Worm (Caenorhabditis elegans): Measurements from ENCODE around the gene Y50D7A.8.

Gene Y50D7A.8

DNA sequence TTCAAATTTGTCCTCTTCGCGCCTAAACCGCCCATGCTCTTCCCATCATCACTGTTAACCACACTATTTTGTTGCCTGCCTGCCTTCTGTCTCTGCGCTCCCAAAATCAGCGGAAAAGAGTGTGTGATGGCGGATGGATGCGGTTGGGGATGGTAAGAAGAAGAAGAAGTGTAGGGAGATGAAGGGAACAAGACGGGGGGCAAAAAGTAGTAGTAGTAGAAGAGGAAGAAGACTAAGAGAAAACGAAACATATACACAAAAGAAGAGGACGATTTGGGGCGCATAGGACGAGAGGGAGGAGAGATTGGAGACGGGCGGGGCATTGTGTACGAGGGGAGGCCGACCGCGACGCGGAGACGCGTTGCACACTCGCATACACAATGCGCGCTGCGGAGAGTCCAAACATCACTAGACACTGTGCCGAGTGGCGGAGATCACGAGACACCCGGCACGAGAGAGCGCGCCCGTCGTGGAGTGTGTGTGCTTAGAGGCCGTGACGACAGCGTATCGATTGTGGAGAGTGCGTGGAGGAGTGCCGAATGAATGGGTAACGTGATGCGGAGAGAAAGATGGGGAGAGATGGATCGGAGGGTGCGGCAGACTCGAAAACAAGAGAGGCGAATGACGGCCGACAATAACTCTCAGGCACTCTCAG lies 6.6 kb upstream of the Y50D7A.8 start (continued):
- peak; percentile 48 for TF ChIP-seq peb-1 (tag; optimal IDR thresholded peaks at IDR 0.05)
- peak; percentile 91 for TF ChIP-seq C34F6.9 (tag; optimal IDR thresholded peaks at IDR 0.05)
- no peak for TF ChIP-seq ztf-1 (GFP tag; conservative IDR thresholded peaks at IDR 0.05)
- no peak for TF ChIP-seq R02D3.7 (tag; optimal IDR thresholded peaks at IDR 0.05)
- peak; percentile 49 for TF ChIP-seq ceh-16 (tag; optimal IDR thresholded peaks at IDR 0.05)
- peak; percentile 76 for TF ChIP-seq lin-13 (GFP tag; optimal IDR thresholded peaks at IDR 0.05)

DNA sequence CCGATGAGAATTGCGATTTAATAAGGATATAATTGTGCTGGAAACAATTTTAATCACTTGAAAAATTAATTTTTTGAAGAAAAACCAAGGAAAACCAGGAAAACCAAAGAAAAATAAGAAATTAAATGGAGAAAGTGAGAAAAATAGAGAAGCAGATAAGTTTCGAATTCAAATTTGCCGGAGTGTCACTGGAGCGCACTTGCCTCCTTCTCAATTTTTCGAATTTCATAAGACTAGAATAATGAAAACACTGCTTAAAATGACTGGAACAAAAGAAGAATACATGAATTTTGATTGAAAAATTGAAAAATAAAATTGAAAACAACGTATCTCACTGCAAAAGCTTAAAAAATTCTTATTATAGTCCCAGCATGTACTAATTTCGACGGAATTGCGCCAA lies 5.4 kb upstream of the Y50D7A.8 start:
- TF ChIP-seq Y55F3AM.14 (GFP tag; optimal IDR thresholded peaks at IDR 0.05) (no peak), nhr-10 (tag; optimal IDR thresholded peaks at IDR 0.05) (no peak), nhr-21 (tag; optimal IDR thresholded peaks at IDR 0.05) (no peak), crh-2 (tag; optimal IDR thresholded peaks at IDR 0.05) (peak; percentile 44), C34F6.9 (tag; optimal IDR thresholded peaks at IDR 0.05) (peak; percentile 60), nhr-23 (tag; optimal IDR thresholded peaks at IDR 0.05) (no peak), lin-13 (GFP tag; optimal IDR thresholded peaks at IDR 0.05) (peak; percentile 60), unc-55 (GFP tag; optimal IDR thresholded peaks at IDR 0.05) (peak; percentile 68), lsy-2 (tag; optimal IDR thresholded peaks at IDR 0.05) (peak in 1 of 2 experiments; percentile 39), blmp-1 (tag; optimal IDR thresholded peaks at IDR 0.05; ENCODE audit: insufficient read depth) (no peak), gmeb-1 (tag; optimal IDR thresholded peaks at IDR 0.05) (peak; percentile 46), unc-39 (tag; optimal IDR thresholded peaks at IDR 0.05) (no peak), lin-39 (tag; optimal IDR thresholded peaks at IDR 0.05) (no peak)

DNA sequence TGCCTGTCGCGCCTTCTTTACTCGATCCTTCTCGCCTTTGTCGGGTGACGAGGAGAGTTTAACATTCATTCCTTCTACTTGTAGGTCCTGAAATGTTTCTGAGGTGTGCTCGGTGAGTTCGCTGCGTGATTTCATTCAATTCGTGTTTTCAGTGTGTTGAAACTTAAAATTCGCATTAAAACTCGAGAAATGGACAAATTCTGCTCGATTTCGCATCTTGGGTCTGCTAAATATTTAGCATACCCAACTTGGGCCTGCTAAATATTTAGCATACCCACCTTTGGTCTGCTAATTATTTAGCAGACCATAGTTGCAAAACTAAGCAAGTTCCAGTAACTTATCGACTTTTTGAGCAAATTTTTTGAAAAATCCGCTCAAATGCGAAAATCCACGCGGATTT lies 4.3 kb upstream of the Y50D7A.8 start:
- TF ChIP-seq aly-2 (tag; optimal IDR thresholded peaks at IDR 0.05) (no peak), mab-5 (tag; optimal IDR thresholded peaks at IDR 0.05) (no peak), ztf-11 (tag; optimal IDR thresholded peaks at IDR 0.05) (no peak), sma-9 (GFP tag; optimal IDR thresholded peaks at IDR 0.05) (no peak), sma-9 (tag; optimal IDR thresholded peaks at IDR 0.05) (no peak), C34F6.9 (tag; optimal IDR thresholded peaks at IDR 0.05) (no peak), egl-27 (tag; optimal IDR thresholded peaks at IDR 0.05) (no peak), ztf-1 (GFP tag; conservative IDR thresholded peaks at IDR 0.05) (no peak), F13H6.1 (tag; optimal IDR thresholded peaks at IDR 0.05) (no peak), fos-1 (tag; optimal IDR thresholded peaks at IDR 0.05) (no peak), Y55F3AM.14 (GFP tag; optimal IDR thresholded peaks at IDR 0.05) (no peak)

DNA sequence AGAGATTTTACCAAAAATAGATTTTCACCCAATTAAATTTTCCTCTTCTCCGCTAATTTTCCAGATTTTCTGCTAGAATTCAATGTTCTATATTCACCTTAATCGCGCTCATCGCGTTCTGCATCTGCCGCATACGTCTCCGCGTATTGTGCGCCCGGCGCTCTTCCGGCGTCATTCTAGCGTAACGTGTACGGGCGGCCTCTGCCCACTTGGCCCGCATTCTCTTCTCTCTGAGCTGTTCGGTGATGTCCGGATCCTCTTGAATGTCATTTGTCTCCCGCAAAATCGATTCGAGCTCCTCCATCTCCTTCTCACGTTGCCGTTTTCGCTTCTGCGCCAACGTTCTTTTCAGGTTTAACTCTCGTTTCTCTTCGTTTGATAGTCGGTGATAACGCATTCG lies 3.9 kb upstream of the Y50D7A.8 start:
- TF ChIP-seq ceh-16 (tag; optimal IDR thresholded peaks at IDR 0.05) (no peak), alr-1 (tag; optimal IDR thresholded peaks at IDR 0.05) (no peak), lin-39 (tag; optimal IDR thresholded peaks at IDR 0.05) (no peak), nhr-10 (tag; optimal IDR thresholded peaks at IDR 0.05) (no peak), lsy-2 (tag; optimal IDR thresholded peaks at IDR 0.05) (no peak)

DNA sequence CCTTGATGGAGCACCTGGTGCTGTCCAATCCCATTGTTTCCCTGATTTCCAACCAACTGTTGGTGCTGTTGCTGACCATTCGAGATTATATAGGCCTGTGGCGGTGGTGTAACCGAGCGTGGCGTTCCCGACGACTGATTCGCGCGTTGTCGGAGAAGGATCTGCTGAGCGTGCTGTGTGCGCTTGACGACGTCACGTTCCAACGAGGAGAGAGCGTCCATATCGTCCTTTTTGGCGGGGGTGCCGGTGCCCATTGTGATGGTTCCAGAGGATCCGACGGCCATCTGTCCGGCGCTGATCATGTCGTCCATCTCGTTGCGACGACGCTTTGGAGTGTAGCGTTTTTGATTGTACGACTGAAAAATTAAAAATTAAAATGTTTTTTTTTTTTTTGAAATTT lies 2.5 kb upstream of the Y50D7A.8 start:
- no peak for TF ChIP-seq nhr-11 (tag; optimal IDR thresholded peaks at IDR 0.05)
- peak; percentile 27 for TF ChIP-seq ama-1 (optimal IDR thresholded peaks at IDR 0.05)

DNA sequence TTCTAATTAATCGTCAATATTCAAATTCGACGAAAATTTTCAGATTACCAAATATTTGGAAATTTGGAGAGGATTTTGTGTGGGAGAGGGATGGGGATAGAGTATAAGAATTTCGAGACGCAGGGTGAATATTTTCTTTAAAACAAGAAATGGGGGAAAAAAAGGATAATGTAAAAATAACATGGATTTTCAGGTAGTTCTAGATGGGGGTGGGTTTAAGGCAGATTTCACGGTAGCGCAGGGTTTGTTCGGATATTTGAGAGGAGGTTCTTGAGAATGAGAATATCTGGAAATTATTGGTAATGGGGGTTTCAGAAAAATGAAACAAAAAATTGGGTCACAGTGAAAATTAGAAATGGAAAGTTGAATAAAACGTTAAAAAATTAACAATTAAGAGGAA lies 1.3 kb upstream of the Y50D7A.8 start:
- TF ChIP-seq peb-1 (tag; optimal IDR thresholded peaks at IDR 0.05) = no peak
- TF ChIP-seq nhr-21 (tag; optimal IDR thresholded peaks at IDR 0.05) = peak; percentile 59
- no peak for TF ChIP-seq skn-1 (tag; optimal IDR thresholded peaks at IDR 0.05)
- TF ChIP-seq elt-3 (tag; optimal IDR thresholded peaks at IDR 0.05) = no peak
- peak; percentile 45 for TF ChIP-seq ama-1 (optimal IDR thresholded peaks at IDR 0.05)
- TF ChIP-seq ceh-82 (tag; optimal IDR thresholded peaks at IDR 0.05) = no peak
- no peak for TF ChIP-seq zag-1 (tag; optimal IDR thresholded peaks at IDR 0.05)
- TF ChIP-seq sma-3 (GFP tag; optimal IDR thresholded peaks at IDR 0.05) = peak; percentile 3
- TF ChIP-seq ztf-4 (tag; optimal IDR thresholded peaks at IDR 0.05) = no peak
- TF ChIP-seq mbf-1 (tag; optimal IDR thresholded peaks at IDR 0.05) = no peak
- no peak for TF ChIP-seq nhr-11 (tag; optimal IDR thresholded peaks at IDR 0.05)
- TF ChIP-seq gmeb-1 (tag; optimal IDR thresholded peaks at IDR 0.05) = no peak
- no peak for TF ChIP-seq mab-5 (tag; optimal IDR thresholded peaks at IDR 0.05)
- peak; percentile 20 for TF ChIP-seq F13H6.1 (tag; optimal IDR thresholded peaks at IDR 0.05)
- no peak for TF ChIP-seq ztf-1 (GFP tag; conservative IDR thresholded peaks at IDR 0.05)
- no peak for TF ChIP-seq ceh-16 (tag; optimal IDR thresholded peaks at IDR 0.05)
- no peak for TF ChIP-seq R02D3.7 (tag; optimal IDR thresholded peaks at IDR 0.05)
- no peak for TF ChIP-seq alr-1 (tag; optimal IDR thresholded peaks at IDR 0.05)
- no peak for TF ChIP-seq nhr-12 (tag; optimal IDR thresholded peaks at IDR 0.05)
- TF ChIP-seq nhr-25 (tag; optimal IDR thresholded peaks at IDR 0.05) = peak; percentile 57
- no peak for TF ChIP-seq snpc-4 (tag; optimal IDR thresholded peaks at IDR 0.05)
- TF ChIP-seq sem-4 (tag; optimal IDR thresholded peaks at IDR 0.05) = no peak
- TF ChIP-seq aly-2 (tag; optimal IDR thresholded peaks at IDR 0.05) = no peak
- TF ChIP-seq crh-2 (tag; optimal IDR thresholded peaks at IDR 0.05) = no peak
- no peak for TF ChIP-seq egl-27 (tag; optimal IDR thresholded peaks at IDR 0.05)
